Worm (Caenorhabditis elegans): ENCODE data around the gene spp-9.

DNA sequence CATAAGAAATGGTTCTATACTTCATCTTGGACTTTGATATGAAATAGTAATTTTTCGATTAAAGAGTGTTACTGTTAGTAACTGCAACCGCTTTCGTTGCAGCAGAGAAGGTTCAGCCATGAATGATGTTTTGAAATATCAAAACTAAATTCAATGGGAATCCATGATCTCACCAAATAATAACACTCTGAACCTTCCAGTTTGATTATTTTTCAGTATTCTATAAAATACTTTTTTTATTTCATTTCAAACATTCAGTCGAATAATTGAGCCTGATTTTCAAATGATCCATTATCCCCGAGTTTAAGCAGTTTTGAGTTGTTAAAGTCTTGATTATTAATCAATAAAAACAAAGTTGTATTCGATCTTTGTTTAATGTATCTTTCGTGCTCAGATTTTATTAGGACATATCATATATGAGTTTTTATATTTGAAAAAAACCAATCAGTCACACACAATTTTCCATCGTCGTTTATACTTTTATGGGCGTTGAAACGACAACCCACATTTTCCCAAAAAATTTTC lies 49.7 kb downstream of the spp-9 start, which contains the start of gene gcp-2.2:
- no peak for TF ChIP-seq lsy-2 (tag; optimal IDR thresholded peaks at IDR 0.05)
- TF ChIP-seq aha-1 (tag): no peak
- TF ChIP-seq duxl-1 (tag; optimal IDR thresholded peaks at IDR 0.05; ENCODE audit: poor library complexity): no peak
- no peak for TF ChIP-seq zip-11 (GFP tag; IDR thresholded peaks at IDR 0.05)
- no peak for TF ChIP-seq nhr-237 (tag; optimal IDR thresholded peaks at IDR 0.05)
- no peak for TF ChIP-seq dmd-9 (GFP tag; IDR thresholded peaks at IDR 0.05)
- TF ChIP-seq mdl-1 (tag; optimal IDR thresholded peaks at IDR 0.05): no peak
- no peak for TF ChIP-seq lin-39 (tag; optimal IDR thresholded peaks at IDR 0.05)
- no peak for TF ChIP-seq ZK337.2 (GFP tag; IDR thresholded peaks at IDR 0.05)
- no peak for TF ChIP-seq snpc-4 (tag; optimal IDR thresholded peaks at IDR 0.05)
- TF ChIP-seq pqm-1 (tag; optimal IDR thresholded peaks at IDR 0.05): no peak
- TF ChIP-seq daf-8 (GFP tag; IDR thresholded peaks at IDR 0.05): no peak
- no peak for TF ChIP-seq php-3 (GFP tag; IDR thresholded peaks at IDR 0.05)
- TF ChIP-seq sdz-12 (GFP tag; optimal IDR thresholded peaks at IDR 0.05): no peak

Data from whole organism, L4 larva.